Fruit fly (Drosophila melanogaster): ENCODE data around the gene p38a.

Gene p38a

DNA sequence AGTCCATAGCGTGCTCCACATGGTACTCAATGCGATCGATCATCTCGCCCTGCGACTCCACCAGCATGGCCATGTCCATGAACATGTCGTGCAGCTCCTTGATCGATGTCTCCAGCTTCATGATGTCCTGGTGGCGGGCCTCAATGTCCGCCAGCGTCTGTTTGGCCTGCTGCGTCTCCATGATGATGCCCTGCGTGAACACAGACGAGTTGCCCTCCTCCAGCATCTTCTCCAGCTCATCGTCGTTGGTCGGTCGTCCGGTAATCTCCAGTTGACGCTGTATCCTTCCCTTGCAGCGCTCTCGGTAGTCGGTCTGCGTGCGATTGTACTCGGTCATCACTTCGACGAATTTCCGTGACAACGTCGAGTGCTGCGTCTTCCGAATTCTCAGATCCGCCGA, 48.4 kb downstream of the p38a start:
- 0 out of 3 replicates have a peak, but pooled peaks have one; percentile 5 for TF ChIP-seq zen2 (GFP tag; IDR thresholded peaks at IDR 0.05; ENCODE audit: partially characterized antibody)
- TF ChIP-seq Med (GFP tag), result peak; percentile 56
- TF ChIP-seq CG14965 (GFP tag; optimal IDR thresholded peaks at IDR 0.05; ENCODE audit: borderline replicate concordance), result no peak
- TF ChIP-seq Ets65A (GFP tag), result peak; percentile 84
- TF ChIP-seq YL-1 (GFP tag; optimal IDR thresholded peaks at IDR 0.05), result no peak

DNA sequence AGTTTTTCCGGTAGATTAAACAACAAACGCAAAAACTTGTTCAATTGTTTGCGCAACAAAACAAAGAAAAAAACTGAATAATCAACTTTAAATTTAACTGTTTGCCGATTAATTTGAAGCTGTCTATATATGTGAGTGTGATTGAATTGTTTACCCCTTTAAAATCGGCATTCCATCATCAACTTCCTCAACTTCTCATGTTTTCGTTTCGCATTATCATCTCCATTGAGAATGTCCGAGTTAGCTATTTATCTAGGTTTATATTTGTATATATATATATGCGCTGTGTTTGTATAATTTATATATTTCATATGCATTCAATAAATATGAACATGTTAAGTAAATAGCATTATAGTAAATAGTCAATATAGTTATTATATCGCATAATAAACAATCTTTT, 49.7 kb downstream of the p38a start:
- TF ChIP-seq caup (GFP tag; optimal IDR thresholded peaks at IDR 0.05; ENCODE audit: severe bottlenecking), result peak; percentile 42
- TF ChIP-seq Pdp1 (GFP tag; optimal IDR thresholded peaks at IDR 0.05), result peak in 1 of 2 experiments; percentile 6
- peak; percentile 23 for TF ChIP-seq sug (tag; optimal IDR thresholded peaks at IDR 0.05)
- TF ChIP-seq Rfx (GFP tag; IDR thresholded peaks at IDR 0.05), result peak; percentile 50; the same call in 1 of the 2 replicates
- peak; percentile 46; the same call in 1 of the 2 replicates for TF ChIP-seq Atf6 (GFP tag; IDR thresholded peaks at IDR 0.05)
- TF ChIP-seq PHDP (tag; optimal IDR thresholded peaks at IDR 0.05), result peak; percentile 48
- no peak for TF ChIP-seq NC2β (GFP tag; optimal IDR thresholded peaks at IDR 0.05)
- peak; percentile 52 for TF ChIP-seq CG13296 (GFP tag; optimal IDR thresholded peaks at IDR 0.05)
- peak; percentile 46 for TF ChIP-seq B-H2 (GFP tag; optimal IDR thresholded peaks at IDR 0.05)
- no peak for TF ChIP-seq Camta (GFP tag; optimal IDR thresholded peaks at IDR 0.05)
- no peak for TF ChIP-seq slou (GFP tag; optimal IDR thresholded peaks at IDR 0.05)
- peak; percentile 44 for TF ChIP-seq fd3F (GFP tag; optimal IDR thresholded peaks at IDR 0.05)
- peak; percentile 44 for TF ChIP-seq CG15269 (tag; optimal IDR thresholded peaks at IDR 0.05)
- peak; percentile 34; the same call in 1 of the 3 replicates for TF ChIP-seq CG11695 (GFP tag; IDR thresholded peaks at IDR 0.05)
- no peak for TF ChIP-seq CG10565 (GFP tag; optimal IDR thresholded peaks at IDR 0.05)
- peak; percentile 11 for TF ChIP-seq CG15514 (GFP tag; optimal IDR thresholded peaks at IDR 0.05)
- TF ChIP-seq lab (GFP tag; optimal IDR thresholded peaks at IDR 0.05), result peak; percentile 46
- TF ChIP-seq CG17359 (tag; optimal IDR thresholded peaks at IDR 0.05), result peak; percentile 15
- peak; percentile 57 for TF ChIP-seq BtbVII (GFP tag; optimal IDR thresholded peaks at IDR 0.05)
- TF ChIP-seq MTF-1 (GFP tag; optimal IDR thresholded peaks at IDR 0.05; ENCODE audit: borderline replicate concordance), result no peak
- TF ChIP-seq nau (GFP tag; optimal IDR thresholded peaks at IDR 0.05), result peak; percentile 15
- TF ChIP-seq CG3281 (GFP tag; optimal IDR thresholded peaks at IDR 0.05), result peak; percentile 40
- TF ChIP-seq Fer1 (GFP tag; optimal IDR thresholded peaks at IDR 0.05), result peak; percentile 50
- peak; percentile 43 for TF ChIP-seq Fer3 (tag; optimal IDR thresholded peaks at IDR 0.05)
- peak; percentile 15 for TF ChIP-seq CG8924 (tag; optimal IDR thresholded peaks at IDR 0.05)
- no peak for TF ChIP-seq Chrac-16 (GFP tag; optimal IDR thresholded peaks at IDR 0.05)
- peak; percentile 77 for TF ChIP-seq sd (tag; optimal IDR thresholded peaks at IDR 0.05)
- TF ChIP-seq CG30431 (GFP tag; optimal IDR thresholded peaks at IDR 0.05), result no peak
- peak; percentile 41 for TF ChIP-seq CG6765 (GFP tag; optimal IDR thresholded peaks at IDR 0.05)
- peak; percentile 16 for TF ChIP-seq HHEX (GFP tag; optimal IDR thresholded peaks at IDR 0.05)
- TF ChIP-seq ato (GFP tag; IDR thresholded peaks at IDR 0.05; ENCODE audit: partially characterized antibody), result no peak
- no peak for TF ChIP-seq dpn (GFP tag; optimal IDR thresholded peaks at IDR 0.05)
- TF ChIP-seq CG2678 (tag; optimal IDR thresholded peaks at IDR 0.05), result peak; percentile 66
- TF ChIP-seq CG12659 (GFP tag; optimal IDR thresholded peaks at IDR 0.05), result peak; percentile 11
- TF ChIP-seq CG1233 (GFP tag; optimal IDR thresholded peaks at IDR 0.05), result peak; percentile 23
- TF ChIP-seq sqz (GFP tag; optimal IDR thresholded peaks at IDR 0.05), result peak; percentile 14
- TF ChIP-seq CG13894 (tag; optimal IDR thresholded peaks at IDR 0.05), result peak; percentile 49
- no peak for TF ChIP-seq slp2 (GFP tag; optimal IDR thresholded peaks at IDR 0.05)
- peak in 1 of 2 experiments; percentile 77 for TF ChIP-seq Eip74EF (GFP tag; optimal IDR thresholded peaks at IDR 0.05)
- no peak for TF ChIP-seq Hey (tag; optimal IDR thresholded peaks at IDR 0.05)
- TF ChIP-seq Dek (tag; optimal IDR thresholded peaks at IDR 0.05), result peak; percentile 7
- peak; percentile 15; the same call in 1 of the 2 replicates for TF ChIP-seq CG14014 (GFP tag; IDR thresholded peaks at IDR 0.05)
